Worm (Caenorhabditis elegans) whole organism, L4 larva: ENCODE measurements around the gene C24B5.4.

Experiments used
- ceh-82 ChIP-seq: sonication (generic microtip); optimal IDR thresholded peaks from 2 replicates; lab custom pipeline; 2017; ENCODE audit warnings: missing biosample characterization, missing genetic modification characterization
- duxl-1 ChIP-seq: sonication (generic microtip); optimal IDR thresholded peaks from 2 replicates; lab custom pipeline; 2016; ENCODE audit warnings: mild to moderate bottlenecking, missing genetic modification characterization, moderate library complexity, missing compliant biosample characterization; ENCODE audit not compliant: poor library complexity
- lin-13 ChIP-seq: fragments of 150-350 bp; optimal IDR thresholded peaks from 2 replicates; lab custom pipeline; 2014; ENCODE audit warnings: missing biosample characterization, missing genetic modification reagents, missing genetic modification characterization
- lsy-2 ChIP-seq, 2 experiments: fragments of 150-350 bp in 1 of 2; sonication (generic microtip) in 1 of 2; optimal IDR thresholded peaks; 2 replicates each; lab custom pipeline; 2014 to 2017; ENCODE audit warnings: missing biosample characterization in 2 of 2, missing genetic modification characterization in 2 of 2
- pha-4 ChIP-seq, 2 experiments: fragments of 150-350 bp in 1 of 2; fragments of 200-800 bp in 1 of 2; sonication (Bioruptor generic) in 1 of 2; IDR thresholded peaks in 1 of 2; optimal IDR thresholded peaks in 1 of 2; 2 replicates each; pipeline versions ENCODE4 v1.3.6 to Lab custom; 2014 to 2022; ENCODE audit warnings: missing genetic modification characterization in 2 of 2, missing genetic modification reagents in 2 of 2, missing biosample characterization in 1 of 2, missing compliant biosample characterization in 1 of 2
- pqm-1 ChIP-seq: sonication (generic microtip); optimal IDR thresholded peaks from 2 replicates; lab custom pipeline; 2017; ENCODE audit warnings: missing biosample characterization, missing genetic modification characterization
- zip-2 ChIP-seq: fragments of 150-350 bp; optimal IDR thresholded peaks from 2 replicates; lab custom pipeline; 2014; ENCODE audit warnings: missing biosample characterization, missing genetic modification characterization

- TF ChIP-seq duxl-1 (no peak), lsy-2 (tag; optimal IDR thresholded peaks at IDR 0.05; lab: Kevin White, UChicago) (no peak), lin-13 (GFP tag; lab: Kevin White, UChicago) (no peak), pqm-1 (no peak), ceh-82 (no peak), pha-4 (GFP tag; IDR thresholded peaks at IDR 0.05; lab: Robert Waterston, UW) (no peak), pha-4 (tag; optimal IDR thresholded peaks at IDR 0.05; lab: Kevin White, UChicago) (no peak), zip-2 (tag; lab: Kevin White, UChicago) (no peak)
Observed at ce11 chrV:9156679-9157078, 40.4 kb downstream of the C24B5.4 start, which contains the start of gene B0222.15.
